Fruit fly (Drosophila melanogaster) whole organism, prepupa: ENCODE results near the gene fend.

ENCODE experiments used
- CG10631 ChIP-seq: fragments of 200-800 bp; sonication (Bioruptor generic); optimal IDR thresholded peaks from 2 replicates; lab custom pipeline; 2016; ENCODE audit warnings: missing biosample characterization, missing genetic modification characterization
- CG10669 ChIP-seq: fragments of 200-800 bp; sonication (Bioruptor generic); optimal IDR thresholded peaks from 3 replicates; lab custom pipeline; 2018; ENCODE audit warnings: missing biosample characterization, mild to moderate bottlenecking, missing genetic modification characterization, moderate library complexity
- CG11294 ChIP-seq: fragments of 200-800 bp; sonication (Bioruptor generic); IDR thresholded peaks from 2 replicates; pipeline ENCODE4 v1.3.6; 2022; ENCODE audit warnings: missing biosample characterization, missing genetic modification characterization
- CG11762 ChIP-seq: fragments of 200-800 bp; sonication (Bioruptor generic); optimal IDR thresholded peaks from 3 replicates; lab custom pipeline; 2016; ENCODE audit warnings: missing biosample characterization, missing genetic modification characterization; ENCODE audit not compliant: insufficient read depth
- CG15336 ChIP-seq: fragments of 200-800 bp; sonication (Bioruptor generic); IDR thresholded peaks from 2 replicates; pipeline ENCODE4 v1.3.6; 2022; ENCODE audit warnings: missing biosample characterization, missing genetic modification characterization
- CG16779 ChIP-seq: fragments of 200-800 bp; sonication (Bioruptor generic); optimal IDR thresholded peaks from 3 replicates; lab custom pipeline; 2017; ENCODE audit warnings: missing biosample characterization, mild to moderate bottlenecking, missing genetic modification characterization
- CG3032 ChIP-seq: fragments of 200-800 bp; optimal IDR thresholded peaks from 2 replicates; lab custom pipeline; 2019; ENCODE audit warnings: missing biosample characterization, mild to moderate bottlenecking, missing genetic modification characterization, moderate library complexity
- CG31627 ChIP-seq: fragments of 200-800 bp; sonication (Bioruptor generic); optimal IDR thresholded peaks from 3 replicates; lab custom pipeline; 2016; ENCODE audit warnings: missing biosample characterization, missing genetic modification characterization
- CG32006 ChIP-seq: fragments of 200-800 bp; sonication (Bioruptor generic); optimal IDR thresholded peaks from 3 replicates; lab custom pipeline; 2017; ENCODE audit warnings: missing biosample characterization, mild to moderate bottlenecking, missing genetic modification characterization
- CG34406 ChIP-seq: fragments of 200-800 bp; sonication (Bioruptor generic); optimal IDR thresholded peaks from 3 replicates; lab custom pipeline; 2016; ENCODE audit warnings: missing biosample characterization, missing genetic modification characterization
- CG3919 ChIP-seq: fragments of 200-800 bp; sonication (Bioruptor generic); optimal IDR thresholded peaks from 3 replicates; lab custom pipeline; 2016; ENCODE audit warnings: missing biosample characterization, missing genetic modification characterization
- CG4318 ChIP-seq: fragments of 200-800 bp; sonication (Bioruptor generic); optimal IDR thresholded peaks from 3 replicates; lab custom pipeline; 2017; ENCODE audit warnings: missing biosample characterization, mild to moderate bottlenecking, missing genetic modification characterization
- CG6163 ChIP-seq: fragments of 200-800 bp; sonication (Bioruptor generic); IDR thresholded peaks from 3 replicates; pipeline ENCODE4 v1.3.6; 2022; ENCODE audit warnings: missing biosample characterization, missing genetic modification characterization
- CG6792 ChIP-seq: fragments of 200-800 bp; sonication (Bioruptor generic); optimal IDR thresholded peaks from 3 replicates; lab custom pipeline; 2016; ENCODE audit warnings: missing biosample characterization, missing genetic modification characterization
- CG6808 ChIP-seq: fragments of 200-800 bp; sonication (Bioruptor generic); optimal IDR thresholded peaks from 3 replicates; lab custom pipeline; 2017; ENCODE audit warnings: missing biosample characterization, missing genetic modification characterization, mild to moderate bottlenecking, moderate library complexity, missing genetic modification reagents
- CG6854 ChIP-seq: fragments of 200-800 bp; sonication (Bioruptor generic); optimal IDR thresholded peaks from 2 replicates; lab custom pipeline; 2017; ENCODE audit warnings: missing biosample characterization, mild to moderate bottlenecking, missing genetic modification characterization
- CG7368 ChIP-seq: fragments of 200-800 bp; sonication (Bioruptor generic); optimal IDR thresholded peaks from 3 replicates; lab custom pipeline; 2016; ENCODE audit warnings: missing biosample characterization, missing genetic modification characterization
- CG8119 ChIP-seq: fragments of 200-800 bp; sonication (Bioruptor generic); IDR thresholded peaks from 3 replicates; pipeline ENCODE4 v1.3.6; 2022; ENCODE audit warnings: missing biosample characterization, missing genetic modification characterization
- CG8632 ChIP-seq: fragments of 200-800 bp; sonication (Bioruptor generic); optimal IDR thresholded peaks from 3 replicates; lab custom pipeline; 2016; ENCODE audit warnings: missing biosample characterization, missing genetic modification characterization
- CG9139 ChIP-seq: fragments of 200-800 bp; sonication (Bioruptor generic); optimal IDR thresholded peaks from 3 replicates; lab custom pipeline; 2017; ENCODE audit warnings: missing biosample characterization, mild to moderate bottlenecking, missing genetic modification characterization
- Eip75B ChIP-seq: fragments of 200-800 bp; sonication (Bioruptor generic); optimal IDR thresholded peaks from 3 replicates; lab custom pipeline; 2016; ENCODE audit warnings: missing biosample characterization, missing genetic modification characterization
- Eip78C ChIP-seq: fragments of 200-800 bp; sonication (Bioruptor generic); peaks from one replicate; lab custom pipeline; 2016; ENCODE audit warnings: missing biosample characterization, missing genetic modification characterization
- Eip93F ChIP-seq: fragments of 200-800 bp; sonication (Bioruptor generic); optimal IDR thresholded peaks from 2 replicates; lab custom pipeline; 2016; ENCODE audit warnings: missing biosample characterization, mild to moderate bottlenecking, missing genetic modification characterization
- Ets21C ChIP-seq: fragments of 200-800 bp; sonication (Bioruptor generic); optimal IDR thresholded peaks from 3 replicates; lab custom pipeline; 2016; ENCODE audit warnings: missing biosample characterization, missing genetic modification characterization
- Ets96B ChIP-seq: fragments of 200-800 bp; optimal IDR thresholded peaks from 2 replicates; lab custom pipeline; 2019; ENCODE audit warnings: missing biosample characterization, mild to moderate bottlenecking, missing genetic modification characterization, moderate library complexity
- Gug ChIP-seq: fragments of 200-800 bp; sonication (Bioruptor generic); IDR thresholded peaks from 2 replicates; pipeline ENCODE4 v1.3.6; 2022; ENCODE audit warnings: missing biosample characterization, missing genetic modification characterization
- Hr38 ChIP-seq: sonication (Bioruptor generic); optimal IDR thresholded peaks from 2 replicates; lab custom pipeline; 2016; ENCODE audit warnings: missing biosample characterization, missing genetic modification characterization
- Hr4 ChIP-seq: fragments of 200-800 bp; sonication (Bioruptor generic); optimal IDR thresholded peaks from 3 replicates; lab custom pipeline; 2016; ENCODE audit warnings: missing biosample characterization, missing genetic modification characterization
- Lpt ChIP-seq: fragments of 200-800 bp; sonication (Bioruptor generic); optimal IDR thresholded peaks from 3 replicates; lab custom pipeline; 2016; ENCODE audit warnings: missing biosample characterization, missing genetic modification characterization
- Met ChIP-seq: fragments of 200-800 bp; sonication (Bioruptor generic); optimal IDR thresholded peaks from 3 replicates; lab custom pipeline; 2016; ENCODE audit warnings: missing biosample characterization, missing genetic modification characterization
- OdsH ChIP-seq: fragments of 200-800 bp; sonication (Bioruptor generic); optimal IDR thresholded peaks from 3 replicates; lab custom pipeline; 2016; ENCODE audit warnings: missing biosample characterization, missing genetic modification characterization
- Smox ChIP-seq: fragments of 200-800 bp; sonication (Bioruptor generic); optimal IDR thresholded peaks from 3 replicates; lab custom pipeline; 2016; ENCODE audit warnings: missing biosample characterization, missing genetic modification characterization
- Sox102F ChIP-seq: fragments of 200-800 bp; sonication (Bioruptor generic); optimal IDR thresholded peaks from 2 replicates; lab custom pipeline; 2016; ENCODE audit warnings: missing biosample characterization, mild to moderate bottlenecking, missing genetic modification characterization
- Sox14 ChIP-seq: fragments of 200-800 bp; sonication (Bioruptor generic); optimal IDR thresholded peaks from 3 replicates; lab custom pipeline; 2016; ENCODE audit warnings: missing biosample characterization, missing genetic modification characterization
- Sox15 ChIP-seq: fragments of 200-800 bp; sonication (Bioruptor generic); optimal IDR thresholded peaks from 3 replicates; lab custom pipeline; 2016; ENCODE audit warnings: missing biosample characterization, missing genetic modification characterization
- cyc ChIP-seq: fragments of 200-800 bp; sonication (Bioruptor generic); optimal IDR thresholded peaks from 3 replicates; lab custom pipeline; 2016; ENCODE audit warnings: missing biosample characterization, missing genetic modification characterization
- dsx ChIP-seq: fragments of 200-800 bp; optimal IDR thresholded peaks from 3 replicates; lab custom pipeline; 2019; ENCODE audit warnings: missing biosample characterization, mild to moderate bottlenecking, missing genetic modification characterization, moderate library complexity; ENCODE audit not compliant: poor library complexity, severe bottlenecking
- eg ChIP-seq: fragments of 200-800 bp; sonication (Bioruptor generic); IDR thresholded peaks from 3 replicates; pipeline ENCODE4 v1.3.6; 2022; ENCODE audit warnings: missing biosample characterization, missing genetic modification characterization
- esn ChIP-seq: fragments of 200-800 bp; sonication (Bioruptor generic); optimal IDR thresholded peaks from 2 replicates; lab custom pipeline; 2016; ENCODE audit warnings: missing biosample characterization, mild to moderate bottlenecking, missing genetic modification characterization, moderate library complexity
- fd59A ChIP-seq: fragments of 200-800 bp; sonication (Bioruptor generic); optimal IDR thresholded peaks from 2 replicates; lab custom pipeline; 2017; ENCODE audit warnings: missing biosample characterization, mild to moderate bottlenecking, missing genetic modification characterization, missing genetic modification reagents
- fd85E ChIP-seq: fragments of 200-800 bp; sonication (Bioruptor generic); optimal IDR thresholded peaks from 3 replicates; lab custom pipeline; 2016; ENCODE audit warnings: missing biosample characterization, missing genetic modification characterization
- net ChIP-seq: fragments of 200-800 bp; sonication (Bioruptor generic); optimal IDR thresholded peaks from 3 replicates; lab custom pipeline; 2016; ENCODE audit warnings: missing biosample characterization, missing genetic modification characterization
- salr ChIP-seq, 2 experiments: fragments of 200-800 bp; sonication (Bioruptor generic); optimal IDR thresholded peaks; 3 replicates each; lab custom pipeline; 2016 to 2018; ENCODE audit warnings: missing biosample characterization in 2 of 2, missing genetic modification characterization in 2 of 2, mild to moderate bottlenecking in 1 of 2
- spab ChIP-seq: fragments of 200-800 bp; sonication (Bioruptor generic); optimal IDR thresholded peaks from 2 replicates; lab custom pipeline; 2017; ENCODE audit warnings: missing biosample characterization, mild to moderate bottlenecking, missing genetic modification characterization, missing genetic modification reagents
- ss ChIP-seq, 2 experiments: fragments of 200-800 bp; sonication (Bioruptor generic); optimal IDR thresholded peaks; 2 replicates in 1 of 2; 3 replicates in 1 of 2; lab custom pipeline; 2017 to 2018; ENCODE audit warnings: mild to moderate bottlenecking in 2 of 2, missing biosample characterization in 2 of 2, missing genetic modification characterization in 2 of 2, moderate library complexity in 1 of 2
- svp ChIP-seq: fragments of 200-800 bp; sonication (Bioruptor generic); peaks from one replicate; lab custom pipeline; 2016; ENCODE audit warnings: missing biosample characterization, missing genetic modification characterization
- topi ChIP-seq: fragments of 200-800 bp; sonication (Bioruptor generic); optimal IDR thresholded peaks from 3 replicates; lab custom pipeline; 2016; ENCODE audit warnings: missing biosample characterization, missing genetic modification characterization
- vri ChIP-seq: fragments of 200-800 bp; sonication (Bioruptor generic); optimal IDR thresholded peaks from 3 replicates; lab custom pipeline; 2016; ENCODE audit warnings: missing biosample characterization, mild to moderate bottlenecking, missing genetic modification characterization

The fend gene

dm6 chrX:9078263-9078662, 56.6 kb downstream of the fend start, which contains the start of gene CG44325 (continued):
- no peak for TF ChIP-seq Sox15 (GFP tag; lab: Kevin White, UChicago)
- peak; percentile 57 for TF ChIP-seq net (GFP tag; lab: Kevin White, UChicago)
- TF ChIP-seq CG4318 (GFP tag; lab: Kevin White, UChicago), result no peak
- TF ChIP-seq Sox14 (GFP tag; lab: Kevin White, UChicago), result peak; percentile 11
- TF ChIP-seq salr (GFP tag; optimal IDR thresholded peaks at IDR 0.05; lab: Kevin White, UChicago), result no peak
- peak; percentile 59 for TF ChIP-seq CG3919
- peak; percentile 9 for TF ChIP-seq CG6808
- TF ChIP-seq vri, result peak; percentile 64
- peak; percentile 70 for TF ChIP-seq Sox102F (GFP tag; lab: Kevin White, UChicago)
- TF ChIP-seq svp, result peak; percentile 67

- no peak for TF ChIP-seq esn (GFP tag; lab: Kevin White, UChicago)
- no peak for TF ChIP-seq Ets21C (GFP tag; lab: Kevin White, UChicago)
- no peak for TF ChIP-seq Met (GFP tag; lab: Kevin White, UChicago)
- TF ChIP-seq CG15336 (GFP tag; lab: Robert Waterston, UW), result no peak; the same call in 1 of the 2 replicates
- TF ChIP-seq CG3919, result no peak
- TF ChIP-seq Hr4 (GFP tag; lab: Kevin White, UChicago), result no peak
- no peak for TF ChIP-seq fd85E (GFP tag; lab: Kevin White, UChicago)
- TF ChIP-seq Eip78C (GFP tag; lab: Kevin White, UChicago), result peak; percentile 63
- TF ChIP-seq ss (GFP tag; optimal IDR thresholded peaks at IDR 0.05; lab: Kevin White, UChicago), result peak; percentile 81 to 82
- TF ChIP-seq Sox102F (GFP tag; lab: Kevin White, UChicago), result no peak
- TF ChIP-seq CG8632 (GFP tag; lab: Kevin White, UChicago), result peak; percentile 9
- TF ChIP-seq Ets96B (tag; lab: Kevin White, UChicago), result no peak
- TF ChIP-seq CG6163 (GFP tag; lab: Robert Waterston, UW), result peak; percentile 57; the same call in 1 of the 3 replicates
- peak; percentile 46 for TF ChIP-seq CG6808
- TF ChIP-seq CG32006 (GFP tag; lab: Kevin White, UChicago), result no peak
- TF ChIP-seq CG11762, result no peak
- no peak for TF ChIP-seq CG10669 (GFP tag; lab: Kevin White, UChicago)
- peak; percentile 37 for TF ChIP-seq CG9139 (GFP tag; lab: Kevin White, UChicago)
- 0 out of 3 replicates have a peak, but pooled peaks have one; percentile 33 for TF ChIP-seq CG8119 (GFP tag; lab: Robert Waterston, UW)
- no peak for TF ChIP-seq CG10631 (GFP tag; lab: Kevin White, UChicago)
- TF ChIP-seq Hr38 (GFP tag; lab: Kevin White, UChicago), result no peak
- no peak for TF ChIP-seq CG4318 (GFP tag; lab: Kevin White, UChicago)
- no peak for TF ChIP-seq CG6854 (GFP tag; lab: Kevin White, UChicago)
- TF ChIP-seq CG16779, result peak; percentile 37
- no peak for TF ChIP-seq CG11294
- no peak for TF ChIP-seq Smox (GFP tag; lab: Kevin White, UChicago)
- TF ChIP-seq Eip93F, result no peak
- no peak for TF ChIP-seq CG7368
- TF ChIP-seq CG31627 (GFP tag; lab: Kevin White, UChicago), result no peak
- TF ChIP-seq eg (GFP tag; lab: Robert Waterston, UW), result peak; percentile 48; the same call in 1 of the 3 replicates
- TF ChIP-seq cyc (GFP tag; lab: Kevin White, UChicago), result no peak
- TF ChIP-seq Sox14 (GFP tag; lab: Kevin White, UChicago), result no peak
- peak; percentile 14 for TF ChIP-seq CG3032 (tag; lab: Kevin White, UChicago)
- no peak for TF ChIP-seq Lpt (GFP tag; lab: Kevin White, UChicago)
- no peak for TF ChIP-seq Eip75B (GFP tag; lab: Kevin White, UChicago)
- TF ChIP-seq OdsH (GFP tag; lab: Kevin White, UChicago), result no peak
- peak; percentile 37 for TF ChIP-seq vri
- no peak for TF ChIP-seq salr (GFP tag; optimal IDR thresholded peaks at IDR 0.05; lab: Kevin White, UChicago)
- TF ChIP-seq CG6792 (GFP tag; lab: Kevin White, UChicago), result no peak
- no peak for TF ChIP-seq topi (GFP tag; lab: Kevin White, UChicago)
- no peak for TF ChIP-seq net (GFP tag; lab: Kevin White, UChicago)
- no peak for TF ChIP-seq CG34406
- no peak for TF ChIP-seq spab (GFP tag; lab: Kevin White, UChicago)
- TF ChIP-seq Sox15 (GFP tag; lab: Kevin White, UChicago), result no peak
- peak; percentile 53 for TF ChIP-seq dsx (GFP tag; lab: Kevin White, UChicago)
- TF ChIP-seq Gug (GFP tag; lab: Robert Waterston, UW), result no peak
- peak; percentile 56 for TF ChIP-seq svp
- TF ChIP-seq fd59A, result no peak
These were observed 57.3 kb downstream of the fend start for dm6 chrX:9077558-9077957.
